Worm (Caenorhabditis elegans) whole organism, L1 larva: ENCODE results near the gene C16A3.2.

Source experiments
- C16A3.4 ChIP-seq: fragments of 150-350 bp; optimal IDR thresholded peaks from 2 replicates; lab custom pipeline; 2014; ENCODE audit warnings: missing biosample characterization, missing genetic modification characterization
- Y116A8C.19 ChIP-seq: sonication (generic microtip); optimal IDR thresholded peaks from 2 replicates; lab custom pipeline; 2016; ENCODE audit warnings: missing compliant biosample characterization, missing genetic modification characterization, borderline replicate concordance
- alr-1 ChIP-seq: fragments of 200-800 bp; sonication (Bioruptor generic); optimal IDR thresholded peaks from 2 replicates; lab custom pipeline; 2018; ENCODE audit warnings: borderline replicate concordance, mild to moderate bottlenecking, missing genetic modification characterization, missing compliant biosample characterization
- ama-1 ChIP-seq: fragments of 150-350 bp; optimal IDR thresholded peaks from 2 replicates; lab custom pipeline; 2014
- blmp-1 ChIP-seq: fragments of 150-350 bp; optimal IDR thresholded peaks from 2 replicates; lab custom pipeline; 2014; ENCODE audit warnings: missing biosample characterization, missing genetic modification characterization
- ceh-63 ChIP-seq: fragments of 200-800 bp; sonication (Bioruptor generic); optimal IDR thresholded peaks from 2 replicates; lab custom pipeline; 2018; ENCODE audit warnings: mild to moderate bottlenecking, missing genetic modification characterization, missing compliant biosample characterization
- ceh-88 ChIP-seq: fragments of 200-800 bp; sonication (Bioruptor generic); IDR thresholded peaks from 2 replicates; pipeline ENCODE4 v1.3.6; 2022; ENCODE audit warnings: missing genetic modification characterization, missing compliant biosample characterization
- ceh-90 ChIP-seq: sonication (generic microtip); optimal IDR thresholded peaks from 2 replicates; lab custom pipeline; 2016; ENCODE audit warnings: missing genetic modification characterization, missing compliant biosample characterization
- dpl-1 ChIP-seq, 3 experiments: fragments of 150-350 bp in 2 of 3; sonication (generic microtip) in 1 of 3; optimal IDR thresholded peaks; 2 replicates each; lab custom pipeline; 2014 to 2017; ENCODE audit warnings: missing biosample characterization in 3 of 3, missing genetic modification characterization in 3 of 3, missing genetic modification reagents in 3 of 3
- dsc-1 ChIP-seq: sonication (generic microtip); optimal IDR thresholded peaks from 2 replicates; lab custom pipeline; 2016; ENCODE audit warnings: mild to moderate bottlenecking, missing genetic modification characterization, missing compliant biosample characterization
- elt-2 ChIP-seq: sonication (generic microtip); optimal IDR thresholded peaks from 2 replicates; lab custom pipeline; 2016; ENCODE audit warnings: missing genetic modification characterization, mild to moderate bottlenecking, inconsistent platforms, missing compliant biosample characterization, missing genetic modification reagents
- ets-5 ChIP-seq: fragments of 200-800 bp; sonication (Bioruptor generic); IDR thresholded peaks from 2 replicates; pipeline ENCODE4 v1.3.6; 2022; ENCODE audit warnings: missing genetic modification characterization, missing compliant biosample characterization
- fkh-10 ChIP-seq: sonication (generic microtip); optimal IDR thresholded peaks from 2 replicates; lab custom pipeline; 2017; ENCODE audit warnings: missing biosample characterization, missing genetic modification reagents, missing genetic modification characterization
- fos-1 ChIP-seq: fragments of 150-350 bp; optimal IDR thresholded peaks from 2 replicates; lab custom pipeline; 2014; ENCODE audit warnings: missing biosample characterization, missing genetic modification characterization
- hlh-4 ChIP-seq: sonication (generic microtip); optimal IDR thresholded peaks from 2 replicates; lab custom pipeline; 2016; ENCODE audit warnings: mild to moderate bottlenecking, missing genetic modification characterization, missing compliant biosample characterization
- hpl-2 ChIP-seq: fragments of 150-350 bp; optimal IDR thresholded peaks from 2 replicates; lab custom pipeline; 2014; ENCODE audit warnings: missing biosample characterization, missing genetic modification reagents, missing genetic modification characterization
- lin-13 ChIP-seq: fragments of 150-350 bp; optimal IDR thresholded peaks from 2 replicates; lab custom pipeline; 2014; ENCODE audit warnings: missing biosample characterization, missing genetic modification reagents, missing genetic modification characterization
- lin-15B ChIP-seq: fragments of 150-350 bp; sonication (generic microtip); optimal IDR thresholded peaks from 3 replicates; lab custom pipeline; 2014; ENCODE audit warnings: missing biosample characterization, missing genetic modification characterization
- lsy-2 ChIP-seq, 2 experiments: fragments of 150-350 bp; optimal IDR thresholded peaks; 2 replicates each; lab custom pipeline; 2014; ENCODE audit warnings: missing biosample characterization in 2 of 2, missing genetic modification characterization in 2 of 2
- mab-9 ChIP-seq: fragments of 200-800 bp; sonication (Bioruptor generic); IDR thresholded peaks from 2 replicates; pipeline ENCODE4 v1.3.6; 2022; ENCODE audit warnings: missing genetic modification reagents, missing genetic modification characterization, missing compliant biosample characterization
- mep-1 ChIP-seq: fragments of 150-350 bp; optimal IDR thresholded peaks from 2 replicates; lab custom pipeline; 2014; ENCODE audit warnings: missing biosample characterization, missing genetic modification characterization
- nhr-11 ChIP-seq: fragments of 150-350 bp; optimal IDR thresholded peaks from 2 replicates; lab custom pipeline; 2014; ENCODE audit warnings: missing biosample characterization, missing genetic modification characterization
- nhr-12 ChIP-seq: sonication (generic microtip); optimal IDR thresholded peaks from 2 replicates; lab custom pipeline; 2017; ENCODE audit warnings: missing biosample characterization, missing genetic modification characterization
- nhr-19 ChIP-seq: fragments of 200-800 bp; sonication (Bioruptor generic); conservative IDR thresholded peaks from 2 replicates; pipeline ENCODE4 v1.3.6; 2022; ENCODE audit warnings: missing genetic modification characterization, missing compliant biosample characterization
- nhr-28 ChIP-seq: fragments of 150-350 bp; optimal IDR thresholded peaks from 2 replicates; lab custom pipeline; 2014; ENCODE audit warnings: missing biosample characterization, missing genetic modification characterization
- nhr-47 ChIP-seq: sonication (generic microtip); optimal IDR thresholded peaks from 2 replicates; lab custom pipeline; 2016; ENCODE audit warnings: mild to moderate bottlenecking, missing genetic modification characterization, moderate library complexity, missing compliant biosample characterization
- nhr-71 ChIP-seq: sonication (generic microtip); optimal IDR thresholded peaks from 2 replicates; lab custom pipeline; 2016; ENCODE audit warnings: mild to moderate bottlenecking, missing genetic modification characterization, moderate library complexity, missing compliant biosample characterization
- nhr-76 ChIP-seq: sonication (generic microtip); optimal IDR thresholded peaks from 2 replicates; lab custom pipeline; 2017; ENCODE audit warnings: missing biosample characterization, missing genetic modification characterization
- nhr-77 ChIP-seq: fragments of 150-350 bp; optimal IDR thresholded peaks from 2 replicates; lab custom pipeline; 2014; ENCODE audit warnings: missing biosample characterization, missing genetic modification characterization
- nhr-84 ChIP-seq: sonication (generic microtip); optimal IDR thresholded peaks from 2 replicates; lab custom pipeline; 2017; ENCODE audit warnings: missing biosample characterization, missing genetic modification characterization
- nhr-85 ChIP-seq: sonication (generic microtip); peaks from one replicate; lab custom pipeline; 2016; ENCODE audit warnings: missing genetic modification characterization, inconsistent platforms, missing compliant biosample characterization
- nhr-90 ChIP-seq: sonication (generic microtip); optimal IDR thresholded peaks from 2 replicates; lab custom pipeline; 2016; ENCODE audit warnings: mild to moderate bottlenecking, missing genetic modification characterization, missing compliant biosample characterization; ENCODE audit not compliant: poor library complexity
- pag-3 ChIP-seq: sonication (generic microtip); optimal IDR thresholded peaks from 2 replicates; lab custom pipeline; 2017; ENCODE audit warnings: missing genetic modification characterization, mild to moderate bottlenecking, missing compliant biosample characterization, antibody characterized with exemption, borderline replicate concordance; ENCODE audit not compliant: insufficient read depth
- pqm-1 ChIP-seq: sonication (generic microtip); optimal IDR thresholded peaks from 3 replicates; lab custom pipeline; 2017; ENCODE audit warnings: missing biosample characterization, missing genetic modification characterization
- snpc-4 ChIP-seq: fragments of 150-350 bp; optimal IDR thresholded peaks from 2 replicates; lab custom pipeline; 2014; ENCODE audit warnings: missing biosample characterization, missing genetic modification characterization
- snu-23 ChIP-seq: sonication (generic microtip); optimal IDR thresholded peaks from 2 replicates; lab custom pipeline; 2016; ENCODE audit warnings: missing genetic modification characterization, missing compliant biosample characterization
- sptf-1 ChIP-seq: fragments of 150-350 bp; optimal IDR thresholded peaks from 2 replicates; lab custom pipeline; 2014; ENCODE audit warnings: missing biosample characterization, missing genetic modification characterization
- sup-37 ChIP-seq: fragments of 200-800 bp; sonication (Bioruptor generic); optimal IDR thresholded peaks from 2 replicates; lab custom pipeline; 2018; ENCODE audit warnings: mild to moderate bottlenecking, missing genetic modification characterization, missing compliant biosample characterization
- swsn-7 ChIP-seq: sonication (generic microtip); optimal IDR thresholded peaks from 2 replicates; lab custom pipeline; 2016; ENCODE audit warnings: missing genetic modification characterization, missing compliant biosample characterization
- unc-62 ChIP-seq: fragments of 150-350 bp; optimal IDR thresholded peaks from 2 replicates; lab custom pipeline; 2014; ENCODE audit warnings: missing biosample characterization, missing genetic modification reagents, missing genetic modification characterization
- vab-15 ChIP-seq: sonication (generic microtip); optimal IDR thresholded peaks from 2 replicates; lab custom pipeline; 2017; ENCODE audit warnings: missing genotype, mild to moderate bottlenecking, missing genetic modification characterization, missing compliant biosample characterization
- xbp-1 ChIP-seq: sonication (generic microtip); optimal IDR thresholded peaks from 2 replicates; lab custom pipeline; 2016; ENCODE audit warnings: missing genetic modification characterization, missing compliant biosample characterization
- zag-1 ChIP-seq: fragments of 150-350 bp; optimal IDR thresholded peaks from 2 replicates; lab custom pipeline; 2014; ENCODE audit warnings: missing biosample characterization, missing genetic modification characterization

C16A3.2 gene

DNA sequence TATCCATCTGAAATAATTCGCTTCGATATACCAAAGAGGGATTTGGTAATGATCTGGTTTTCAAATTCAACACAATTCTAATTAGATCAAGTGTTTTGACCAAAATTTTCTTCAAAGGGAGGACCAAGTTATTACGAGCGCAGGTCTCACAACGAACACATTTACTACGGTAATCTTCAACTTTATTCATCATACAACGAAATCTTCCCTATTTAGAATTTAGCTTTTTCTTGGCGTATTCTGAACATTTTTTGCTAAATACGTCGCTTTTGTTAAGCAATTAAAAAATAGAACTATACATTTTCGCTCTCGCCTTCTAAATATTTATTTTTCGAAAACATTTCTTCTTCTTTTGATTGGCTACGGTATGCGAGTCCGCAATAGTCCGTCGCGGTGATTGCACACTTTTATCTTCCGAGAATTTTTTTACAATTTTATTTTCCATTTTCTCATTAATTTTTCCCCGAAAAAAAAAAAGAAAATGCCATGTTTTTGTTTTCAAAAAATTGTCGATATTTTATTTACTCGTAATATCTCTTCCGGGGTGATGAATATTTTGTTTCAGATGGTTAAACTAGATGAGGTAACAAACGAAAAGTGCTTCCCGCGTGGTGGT, 6.5 kb upstream of the C16A3.2 start, which contains the start of gene let-716 (continued):
- TF ChIP-seq nhr-12 (no peak), ceh-63 (GFP tag; lab: Kevin White, UChicago) (no peak), nhr-77 (tag; lab: Kevin White, UChicago) (no peak), sup-37 (GFP tag; lab: Kevin White, UChicago) (no peak), alr-1 (tag; lab: Kevin White, UChicago) (no peak), nhr-11 (no peak), C16A3.4 (tag; lab: Kevin White, UChicago) (no peak), blmp-1 (tag; lab: Kevin White, UChicago) (no peak), xbp-1 (tag; lab: Kevin White, UChicago) (no peak), lin-13 (GFP tag; lab: Kevin White, UChicago) (no peak), ceh-88 (no peak), mep-1 (tag; lab: Kevin White, UChicago) (no peak), dsc-1 (tag; lab: Kevin White, UChicago) (no peak), vab-15 (tag; lab: Kevin White, UChicago) (no peak), nhr-28 (no peak), nhr-47 (peak; percentile 33), hpl-2 (GFP tag; lab: Kevin White, UChicago) (no peak), lsy-2 (tag; optimal IDR thresholded peaks at IDR 0.05; lab: Kevin White, UChicago) (peak; percentile 93 to 98), Y116A8C.19 (tag; lab: Kevin White, UChicago) (no peak), nhr-85 (tag; lab: Kevin White, UChicago) (no peak), nhr-84 (tag; lab: Kevin White, UChicago) (no peak), nhr-71 (tag; lab: Kevin White, UChicago) (peak; percentile 57), ama-1 (no peak), unc-62 (GFP tag; lab: Kevin White, UChicago) (no peak), snu-23 (GFP tag; lab: Kevin White, UChicago) (peak; percentile 59), sptf-1 (tag; lab: Kevin White, UChicago) (no peak), lin-15B (tag; lab: Kevin White, UChicago) (peak; percentile 13), pqm-1 (no peak), pag-3 (no peak), hlh-4 (tag; lab: Kevin White, UChicago) (no peak), mab-9 (GFP tag; lab: Robert Waterston, UW) (no peak), nhr-19 (GFP tag; lab: Robert Waterston, UW) (no peak), elt-2 (tag; lab: Kevin White, UChicago) (no peak), nhr-76 (no peak), fos-1 (no peak), ceh-90 (no peak), snpc-4 (no peak), fkh-10 (GFP tag; lab: Kevin White, UChicago) (no peak), nhr-90 (no peak), swsn-7 (tag; lab: Kevin White, UChicago) (peak; percentile 39), ets-5 (GFP tag; lab: Robert Waterston, UW) (no peak)
- TF ChIP-seq, all 84 proteins: peak for 13

DNA sequence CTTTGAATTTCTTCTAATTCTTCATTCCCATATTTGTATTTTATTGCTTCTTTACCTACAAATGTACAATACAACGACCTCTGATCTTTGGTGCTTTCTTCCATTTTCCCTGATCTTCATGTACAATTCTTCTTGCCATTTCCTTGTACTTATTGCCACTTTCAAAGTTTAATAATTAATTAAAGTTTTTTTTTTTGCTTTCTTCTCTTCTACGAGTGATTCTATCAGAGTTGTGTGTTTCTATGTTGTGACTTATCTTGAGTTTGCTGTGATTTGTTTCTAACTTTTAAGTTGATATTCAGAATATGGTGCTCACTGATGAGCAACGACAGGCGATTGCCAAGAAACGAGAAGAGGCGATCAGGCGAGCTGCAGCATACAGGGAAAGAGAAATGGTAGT, 1.0 kb downstream of the C16A3.2 start, which contains the start of gene smrc-1:
Gene smrc-1, plus strand, starts transcription at position 301 of the 400 bp plus-strand sequence.
- TF ChIP-seq zag-1, result no peak
- TF ChIP-seq dpl-1 (GFP tag; optimal IDR thresholded peaks at IDR 0.05; lab: Kevin White, UChicago), result no peak
- TF ChIP-seq blmp-1 (tag; lab: Kevin White, UChicago), result no peak
- no peak for TF ChIP-seq sptf-1 (tag; lab: Kevin White, UChicago)
- TF ChIP-seq ceh-88, result no peak
